Worm (Caenorhabditis elegans): ENCODE measurements around the gene Y62E10A.6.

- TF ChIP-seq ceh-82 (tag; optimal IDR thresholded peaks at IDR 0.05) (no peak), lin-15B (tag; optimal IDR thresholded peaks at IDR 0.05) (no peak), aha-1 (tag) (peak; percentile 97), php-3 (GFP tag; IDR thresholded peaks at IDR 0.05) (peak; percentile 67; the same call in 1 of the 2 replicates), ceh-44 (GFP tag; IDR thresholded peaks at IDR 0.05) (no peak), spr-1 (tag; optimal IDR thresholded peaks at IDR 0.05) (no peak), skn-1 (tag; optimal IDR thresholded peaks at IDR 0.05) (no peak), unc-62 (GFP tag; optimal IDR thresholded peaks at IDR 0.05 in 1 of 2) (peak in 1 of 2 experiments; percentile 83), unc-62 (tag; optimal IDR thresholded peaks at IDR 0.05) (no peak), egl-27 (tag; optimal IDR thresholded peaks at IDR 0.05) (no peak)
Measured at ce11 chrIV:13393246-13393716, 21.5 kb downstream of the Y62E10A.6 start.

Data from whole organism, L4 larva.